Worm (Caenorhabditis elegans) whole organism, L4 larva: Measurements from ENCODE around the gene erh-2.

Source experiments
- F10B5.3 ChIP-seq: sonication (generic microtip); optimal IDR thresholded peaks from 2 replicates; lab custom pipeline; 2016; ENCODE audit warnings: mild to moderate bottlenecking, missing genetic modification characterization, missing compliant biosample characterization
- F49E8.2 ChIP-seq: sonication (generic microtip); optimal IDR thresholded peaks from 2 replicates; lab custom pipeline; 2016; ENCODE audit warnings: missing compliant biosample characterization, mild to moderate bottlenecking, missing genetic modification characterization, borderline replicate concordance
- R02D3.7 ChIP-seq: fragments of 150-350 bp; sonication (generic microtip); optimal IDR thresholded peaks from 3 replicates; lab custom pipeline; 2014; ENCODE audit warnings: missing biosample characterization, missing genetic modification characterization
- T20F7.1 ChIP-seq: fragments of 200-800 bp; sonication (Bioruptor generic); optimal IDR thresholded peaks from 2 replicates; lab custom pipeline; 2018; ENCODE audit warnings: mild to moderate bottlenecking, missing genetic modification characterization, missing compliant biosample characterization
- Y75B8A.6 ChIP-seq: fragments of 200-800 bp; sonication (Bioruptor generic); IDR thresholded peaks from 2 replicates; pipeline ENCODE4 v1.3.6; 2022; ENCODE audit warnings: missing genetic modification reagents, missing genetic modification characterization, missing compliant biosample characterization
- ZK546.5 ChIP-seq, 2 experiments: sonication (generic microtip); optimal IDR thresholded peaks; 2 replicates each; lab custom pipeline; 2017; ENCODE audit warnings: missing biosample characterization in 2 of 2, missing genetic modification characterization in 2 of 2
- aha-1 ChIP-seq: fragments of 150-350 bp; peaks from one replicate; lab custom pipeline; 2014; ENCODE audit warnings: missing biosample characterization, missing genetic modification characterization
- ama-1 ChIP-seq: fragments of 150-350 bp; optimal IDR thresholded peaks from 2 replicates; lab custom pipeline; 2014; ENCODE audit warnings: inconsistent platforms, mixed read lengths
- arid-1 ChIP-seq: fragments of 200-800 bp; sonication (Bioruptor generic); conservative IDR thresholded peaks from 2 replicates; pipeline ENCODE4 v1.3.6; 2022; ENCODE audit warnings: missing genetic modification reagents, missing genetic modification characterization, missing compliant biosample characterization
- ceh-20 ChIP-seq: fragments of 200-800 bp; sonication (Bioruptor generic); IDR thresholded peaks from 2 replicates; pipeline ENCODE4 v1.3.6; 2022; ENCODE audit warnings: missing genetic modification reagents, missing genetic modification characterization, missing compliant biosample characterization
- ceh-44 ChIP-seq: fragments of 200-800 bp; sonication (Bioruptor generic); IDR thresholded peaks from 2 replicates; pipeline ENCODE4 v1.3.6; 2022; ENCODE audit warnings: missing genetic modification reagents, missing genetic modification characterization, missing compliant biosample characterization
- ces-1 ChIP-seq: fragments of 150-350 bp; sonication (generic microtip); optimal IDR thresholded peaks from 4 replicates; lab custom pipeline; 2014; ENCODE audit warnings: missing biosample characterization, missing genetic modification reagents, missing genetic modification characterization
- ctbp-1 ChIP-seq: fragments of 200-800 bp; sonication (Bioruptor generic); IDR thresholded peaks from 2 replicates; pipeline ENCODE4 v1.3.6; 2022; ENCODE audit warnings: missing genetic modification reagents, missing genetic modification characterization, missing compliant biosample characterization
- daf-16 ChIP-seq, 3 experiments: sonication (generic microtip); optimal IDR thresholded peaks; 2 replicates each; lab custom pipeline; 2016 to 2017; ENCODE audit warnings: missing genetic modification characterization in 3 of 3, missing genetic modification reagents in 3 of 3, mild to moderate bottlenecking in 2 of 3, missing compliant biosample characterization in 2 of 3, missing biosample characterization in 1 of 3, moderate library complexity in 1 of 3
- daf-19 ChIP-seq: fragments of 200-800 bp; sonication (Bioruptor generic); conservative IDR thresholded peaks from 2 replicates; pipeline ENCODE4 v1.3.6; 2022; ENCODE audit warnings: missing genetic modification characterization, missing compliant biosample characterization
- dmd-8 ChIP-seq: fragments of 200-800 bp; sonication (Bioruptor generic); IDR thresholded peaks from 2 replicates; pipeline ENCODE4 v1.3.6; 2022; ENCODE audit warnings: missing genetic modification characterization, missing compliant biosample characterization
- duxl-1 ChIP-seq: sonication (generic microtip); optimal IDR thresholded peaks from 2 replicates; lab custom pipeline; 2016; ENCODE audit warnings: mild to moderate bottlenecking, missing genetic modification characterization, moderate library complexity, missing compliant biosample characterization; ENCODE audit not compliant: poor library complexity
- hif-1 ChIP-seq, 2 experiments: sonication (generic microtip); optimal IDR thresholded peaks; 2 replicates each; lab custom pipeline; 2016 to 2017; ENCODE audit warnings: missing compliant biosample characterization in 2 of 2, missing genetic modification characterization in 2 of 2, missing genetic modification reagents in 2 of 2, missing genotype in 2 of 2, mild to moderate bottlenecking in 1 of 2
- hlh-11 ChIP-seq: fragments of 200-800 bp; sonication (Bioruptor generic); optimal IDR thresholded peaks from 2 replicates; lab custom pipeline; 2018; ENCODE audit warnings: mild to moderate bottlenecking, missing genetic modification characterization, missing compliant biosample characterization
- hlh-30 ChIP-seq: sonication (generic microtip); optimal IDR thresholded peaks from 2 replicates; lab custom pipeline; 2017; ENCODE audit warnings: antibody characterized with exemption, mild to moderate bottlenecking, missing genetic modification characterization, missing compliant biosample characterization; ENCODE audit not compliant: insufficient read depth
- hmg-1.1 ChIP-seq: fragments of 200-800 bp; sonication (Bioruptor generic); IDR thresholded peaks from 2 replicates; pipeline ENCODE4 v1.3.6; 2022; ENCODE audit warnings: missing genetic modification reagents, missing genetic modification characterization, missing compliant biosample characterization
- jun-1 ChIP-seq: fragments of 150-350 bp; optimal IDR thresholded peaks from 2 replicates; lab custom pipeline; 2014; ENCODE audit warnings: missing biosample characterization, missing genetic modification reagents, missing genetic modification characterization
- lim-7 ChIP-seq: fragments of 200-800 bp; sonication (Bioruptor generic); IDR thresholded peaks from 2 replicates; pipeline ENCODE4 v1.3.6; 2022; ENCODE audit warnings: missing genetic modification characterization, missing compliant biosample characterization
- lin-1 ChIP-seq: fragments of 200-800 bp; sonication (Bioruptor generic); IDR thresholded peaks from 2 replicates; pipeline ENCODE4 v1.3.6; 2022; ENCODE audit warnings: missing genetic modification reagents, missing genetic modification characterization, missing compliant biosample characterization
- lin-38 ChIP-seq: fragments of 200-800 bp; sonication (Bioruptor generic); IDR thresholded peaks from 2 replicates; pipeline ENCODE4 v1.3.6; 2022; ENCODE audit warnings: missing genetic modification reagents, missing genetic modification characterization, missing compliant biosample characterization
- lin-39 ChIP-seq: fragments of 150-350 bp; optimal IDR thresholded peaks from 2 replicates; lab custom pipeline; 2014; ENCODE audit warnings: missing biosample characterization, missing genetic modification reagents, missing genetic modification characterization
- lir-3 ChIP-seq: sonication (generic microtip); optimal IDR thresholded peaks from 2 replicates; lab custom pipeline; 2016; ENCODE audit warnings: mild to moderate bottlenecking, missing genetic modification characterization, missing compliant biosample characterization
- lsy-2 ChIP-seq, 2 experiments: fragments of 150-350 bp in 1 of 2; sonication (generic microtip) in 1 of 2; optimal IDR thresholded peaks; 2 replicates each; lab custom pipeline; 2014 to 2017; ENCODE audit warnings: missing biosample characterization in 2 of 2, missing genetic modification characterization in 2 of 2
- mdl-1 ChIP-seq, 2 experiments: fragments of 150-350 bp in 1 of 2; sonication (generic microtip) in 1 of 2; optimal IDR thresholded peaks; 2 replicates each; lab custom pipeline; 2014 to 2017; ENCODE audit warnings: missing biosample characterization in 2 of 2, missing genetic modification characterization in 2 of 2
- mdt-29 ChIP-seq: fragments of 200-800 bp; sonication (Bioruptor generic); IDR thresholded peaks from 2 replicates; pipeline ENCODE4 v1.3.6; 2022; ENCODE audit warnings: missing genetic modification reagents, missing genetic modification characterization, missing compliant biosample characterization
- mep-1 ChIP-seq: fragments of 150-350 bp; sonication (generic microtip); optimal IDR thresholded peaks from 3 replicates; lab custom pipeline; 2014; ENCODE audit warnings: missing biosample characterization, missing genetic modification characterization
- nhr-11 ChIP-seq: fragments of 150-350 bp; optimal IDR thresholded peaks from 2 replicates; lab custom pipeline; 2014; ENCODE audit warnings: missing biosample characterization, missing genetic modification characterization
- nhr-111 ChIP-seq: fragments of 200-800 bp; sonication (Bioruptor generic); optimal IDR thresholded peaks from 2 replicates; lab custom pipeline; 2018; ENCODE audit warnings: mild to moderate bottlenecking, missing genetic modification characterization, missing compliant biosample characterization
- nhr-25 ChIP-seq: sonication (generic microtip); optimal IDR thresholded peaks from 2 replicates; lab custom pipeline; 2017; ENCODE audit warnings: missing genetic modification characterization, mild to moderate bottlenecking, missing compliant biosample characterization, antibody characterized with exemption, moderate library complexity, borderline replicate concordance; ENCODE audit not compliant: insufficient read depth
- nhr-28 ChIP-seq: fragments of 150-350 bp; optimal IDR thresholded peaks from 2 replicates; lab custom pipeline; 2014; ENCODE audit warnings: missing biosample characterization, missing genetic modification characterization
- nhr-42 ChIP-seq: fragments of 200-800 bp; sonication (Bioruptor generic); IDR thresholded peaks from 2 replicates; pipeline ENCODE4 v1.3.6; 2022; ENCODE audit warnings: missing genetic modification characterization, missing compliant biosample characterization
- pha-4 ChIP-seq, 2 experiments: fragments of 150-350 bp in 1 of 2; fragments of 200-800 bp in 1 of 2; sonication (Bioruptor generic) in 1 of 2; IDR thresholded peaks in 1 of 2; optimal IDR thresholded peaks in 1 of 2; 2 replicates each; pipeline versions ENCODE4 v1.3.6 to Lab custom; 2014 to 2022; ENCODE audit warnings: missing genetic modification characterization in 2 of 2, missing genetic modification reagents in 2 of 2, missing biosample characterization in 1 of 2, missing compliant biosample characterization in 1 of 2
- rbr-2 ChIP-seq: sonication (generic microtip); optimal IDR thresholded peaks from 2 replicates; lab custom pipeline; 2016; ENCODE audit warnings: missing genotype, missing genetic modification characterization, missing compliant biosample characterization
- skn-1 ChIP-seq: fragments of 150-350 bp; optimal IDR thresholded peaks from 2 replicates; lab custom pipeline; 2014; ENCODE audit warnings: missing biosample characterization, missing genetic modification characterization
- snpc-1.2 ChIP-seq: fragments of 200-800 bp; sonication (Bioruptor generic); IDR thresholded peaks from 2 replicates; pipeline ENCODE4 v1.3.6; 2022; ENCODE audit warnings: missing genetic modification reagents, missing genetic modification characterization, missing compliant biosample characterization
- snpc-4 ChIP-seq: fragments of 150-350 bp; optimal IDR thresholded peaks from 2 replicates; lab custom pipeline; 2014; ENCODE audit warnings: missing biosample characterization, missing genetic modification characterization
- spr-1 ChIP-seq: sonication (generic microtip); optimal IDR thresholded peaks from 2 replicates; lab custom pipeline; 2016; ENCODE audit warnings: mild to moderate bottlenecking, missing genetic modification characterization, missing compliant biosample characterization
- spr-3 ChIP-seq: fragments of 200-800 bp; sonication (Bioruptor generic); optimal IDR thresholded peaks from 2 replicates; lab custom pipeline; 2018; ENCODE audit warnings: mild to moderate bottlenecking, missing genetic modification characterization, missing compliant biosample characterization
- tra-1 ChIP-seq: fragments of 200-800 bp; sonication (Bioruptor generic); IDR thresholded peaks from 2 replicates; pipeline ENCODE4 v1.3.6; 2022; ENCODE audit warnings: missing genetic modification reagents, missing genetic modification characterization, missing compliant biosample characterization
- zag-1 ChIP-seq: fragments of 150-350 bp; optimal IDR thresholded peaks from 2 replicates; lab custom pipeline; 2014; ENCODE audit warnings: missing biosample characterization, missing genetic modification characterization

The erh-2 gene

DNA sequence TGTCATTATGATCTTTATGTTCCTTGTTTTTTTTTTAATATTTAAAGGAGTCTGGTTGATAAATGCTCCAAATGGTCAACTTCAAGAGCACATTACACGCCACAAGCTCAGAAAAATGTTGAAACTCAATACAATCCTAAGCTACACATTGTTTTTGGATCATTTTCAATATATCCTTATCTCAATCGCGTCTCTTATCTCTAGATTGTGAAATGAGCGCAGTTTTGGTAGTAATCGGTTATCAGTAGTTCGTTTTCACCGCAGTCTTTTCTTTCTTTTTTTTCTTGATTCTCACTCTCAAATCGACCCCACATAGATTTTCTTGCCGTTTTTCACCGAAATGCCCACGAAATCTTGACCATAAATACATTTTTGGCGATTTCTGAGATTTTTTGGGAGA lies 40.2 kb upstream of the erh-2 start (continued):
- no peak for TF ChIP-seq mdt-29 (GFP tag; lab: Robert Waterston, UW)
- TF ChIP-seq zag-1 (tag; lab: Kevin White, UChicago) = no peak
- TF ChIP-seq hlh-30 = no peak
- no peak for TF ChIP-seq nhr-111 (GFP tag; lab: Kevin White, UChicago)
- no peak for TF ChIP-seq jun-1 (tag; lab: Kevin White, UChicago)
- TF ChIP-seq hlh-11 (tag; lab: Kevin White, UChicago) = no peak
- TF ChIP-seq daf-16 (GFP tag; optimal IDR thresholded peaks at IDR 0.05; lab: Kevin White, UChicago) = no peak
- TF ChIP-seq daf-16 (tag; optimal IDR thresholded peaks at IDR 0.05; lab: Kevin White, UChicago) = no peak
- no peak for TF ChIP-seq ama-1 (lab: Kevin White, UChicago)
- TF ChIP-seq F49E8.2 (tag; lab: Kevin White, UChicago) = no peak
- peak; percentile 33 for TF ChIP-seq aha-1 (tag; lab: Kevin White, UChicago)
- no peak for TF ChIP-seq duxl-1 (tag; lab: Kevin White, UChicago)
- TF ChIP-seq lim-7 (GFP tag; lab: Robert Waterston, UW) = no peak
- TF ChIP-seq snpc-1.2 (GFP tag; lab: Robert Waterston, UW) = no peak
- no peak for TF ChIP-seq nhr-25 (tag; lab: Kevin White, UChicago)
- TF ChIP-seq lin-1 = no peak
- no peak for TF ChIP-seq lir-3 (tag; lab: Kevin White, UChicago)
- TF ChIP-seq ctbp-1 (GFP tag; lab: Robert Waterston, UW) = no peak
- no peak for TF ChIP-seq lin-38 (GFP tag; lab: Robert Waterston, UW)
- no peak for TF ChIP-seq hif-1 (tag; optimal IDR thresholded peaks at IDR 0.05; lab: Kevin White, UChicago)

DNA sequence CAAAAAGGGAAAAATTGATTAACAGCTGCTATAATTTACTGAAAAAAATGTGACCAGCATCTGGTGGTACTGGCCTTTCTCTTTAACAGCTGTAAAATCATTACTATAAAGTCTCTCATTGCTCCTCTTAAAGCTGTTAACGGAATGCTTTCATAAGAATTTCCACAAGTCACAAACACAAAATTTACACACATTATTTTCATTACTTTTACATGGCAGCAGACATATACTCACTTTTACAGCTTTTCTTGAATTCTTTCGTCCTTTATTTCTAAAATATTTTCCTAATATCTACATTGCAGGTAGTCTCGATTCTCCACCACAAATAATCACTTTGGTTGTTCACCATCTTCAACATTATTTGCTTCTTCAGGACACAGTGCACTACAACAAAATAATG lies 39.7 kb upstream of the erh-2 start, which contains the start of gene imph-1:
Gene imph-1 (plus strand): TSS at position 301 of the 400 bp plus-strand sequence.
- TF ChIP-seq arid-1 (GFP tag; lab: Robert Waterston, UW) (no peak), pha-4 (GFP tag; IDR thresholded peaks at IDR 0.05; lab: Robert Waterston, UW) (no peak), pha-4 (tag; optimal IDR thresholded peaks at IDR 0.05; lab: Kevin White, UChicago) (no peak), R02D3.7 (tag; lab: Kevin White, UChicago) (no peak), mdl-1 (tag; optimal IDR thresholded peaks at IDR 0.05; lab: Kevin White, UChicago) (no peak), daf-19 (GFP tag; lab: Robert Waterston, UW) (no peak), mep-1 (tag; lab: Kevin White, UChicago) (no peak), hlh-11 (tag; lab: Kevin White, UChicago) (no peak), lin-1 (no peak), mdt-29 (GFP tag; lab: Robert Waterston, UW) (no peak), rbr-2 (no peak), aha-1 (tag; lab: Kevin White, UChicago) (no peak), lin-39 (tag; lab: Kevin White, UChicago) (no peak), tra-1 (GFP tag; lab: Robert Waterston, UW) (no peak), ceh-20 (GFP tag; lab: Robert Waterston, UW) (no peak), nhr-11 (tag; lab: Kevin White, UChicago) (no peak), zag-1 (tag; lab: Kevin White, UChicago) (no peak), Y75B8A.6 (no peak)

DNA sequence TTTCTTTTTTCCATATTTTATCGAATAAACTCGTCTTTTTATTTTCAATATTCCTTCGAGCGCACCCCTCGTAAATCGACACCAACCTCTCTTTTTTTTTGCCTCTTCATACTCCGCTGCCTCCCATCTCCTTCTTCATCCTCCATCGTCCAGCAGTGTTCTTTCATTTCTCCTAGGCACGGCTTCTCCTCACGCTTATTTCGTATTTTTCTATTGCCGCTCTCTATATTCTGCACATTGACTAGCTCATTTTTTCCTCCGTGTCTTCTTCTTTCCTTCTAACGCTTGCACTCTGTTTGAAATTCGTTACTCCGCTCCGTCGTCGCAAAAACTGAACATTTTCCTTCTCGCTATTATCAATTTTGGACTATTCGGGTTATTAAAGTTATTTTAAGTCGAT lies 37.7 kb upstream of the erh-2 start:
- TF ChIP-seq ces-1 (GFP tag; lab: Kevin White, UChicago) = no peak
- TF ChIP-seq dmd-8 (GFP tag; lab: Robert Waterston, UW) = no peak
- no peak for TF ChIP-seq mdt-29 (GFP tag; lab: Robert Waterston, UW)
- no peak for TF ChIP-seq spr-3 (GFP tag; lab: Kevin White, UChicago)
- no peak for TF ChIP-seq hif-1 (tag; optimal IDR thresholded peaks at IDR 0.05; lab: Kevin White, UChicago)
- peak; percentile 15 for TF ChIP-seq rbr-2
- TF ChIP-seq skn-1 = no peak
- no peak for TF ChIP-seq nhr-28 (tag; lab: Kevin White, UChicago)
- no peak for TF ChIP-seq lir-3 (tag; lab: Kevin White, UChicago)
- TF ChIP-seq ceh-44 (GFP tag; lab: Robert Waterston, UW) = no peak
- peak in 1 of 2 experiments; percentile 14 for TF ChIP-seq lsy-2 (tag; optimal IDR thresholded peaks at IDR 0.05; lab: Kevin White, UChicago)
- no peak for TF ChIP-seq ZK546.5 (tag; optimal IDR thresholded peaks at IDR 0.05; lab: Kevin White, UChicago)
- no peak for TF ChIP-seq pha-4 (GFP tag; IDR thresholded peaks at IDR 0.05; lab: Robert Waterston, UW)
- TF ChIP-seq pha-4 (tag; optimal IDR thresholded peaks at IDR 0.05; lab: Kevin White, UChicago) = no peak
- no peak for TF ChIP-seq nhr-11 (tag; lab: Kevin White, UChicago)
- no peak for TF ChIP-seq T20F7.1 (GFP tag; lab: Kevin White, UChicago)
- TF ChIP-seq lin-39 (tag; lab: Kevin White, UChicago) = no peak
- TF ChIP-seq nhr-42 (GFP tag; lab: Robert Waterston, UW) = no peak
- peak; percentile 31; the same call in 1 of the 2 replicates for TF ChIP-seq hmg-1.1 (GFP tag; lab: Robert Waterston, UW)
- TF ChIP-seq snpc-4 (tag; lab: Kevin White, UChicago) = no peak
- no peak for TF ChIP-seq spr-1 (tag; lab: Kevin White, UChicago)
- TF ChIP-seq F10B5.3 (tag; lab: Kevin White, UChicago) = no peak
- no peak for TF ChIP-seq hlh-11 (tag; lab: Kevin White, UChicago)
